Worm (Caenorhabditis elegans) whole organism, L3 larva: ENCODE results near the gene R186.8.

Source experiments
- ZK546.5 ChIP-seq: sonication (generic microtip); optimal IDR thresholded peaks from 2 replicates; lab custom pipeline; 2017; ENCODE audit warnings: missing biosample characterization, missing genetic modification characterization
- aly-2 ChIP-seq: fragments of 150-350 bp; optimal IDR thresholded peaks from 2 replicates; lab custom pipeline; 2014; ENCODE audit warnings: missing biosample characterization, missing genetic modification characterization
- ceh-9 ChIP-seq: sonication (generic microtip); optimal IDR thresholded peaks from 2 replicates; lab custom pipeline; 2018; ENCODE audit warnings: missing biosample characterization, missing genetic modification characterization
- egl-27 ChIP-seq: sonication (generic microtip); optimal IDR thresholded peaks from 4 replicates; lab custom pipeline; 2017; ENCODE audit warnings: missing biosample characterization, missing genetic modification reagents, missing genetic modification characterization
- mdl-1 ChIP-seq: fragments of 150-350 bp; optimal IDR thresholded peaks from 2 replicates; lab custom pipeline; 2014; ENCODE audit warnings: missing biosample characterization, missing genetic modification characterization
- nfya-1 ChIP-seq: sonication (generic microtip); optimal IDR thresholded peaks from 2 replicates; lab custom pipeline; 2017; ENCODE audit warnings: missing genetic modification characterization, mild to moderate bottlenecking, missing compliant biosample characterization, antibody characterized with exemption, moderate library complexity; ENCODE audit not compliant: insufficient read depth
- nhr-237 ChIP-seq: fragments of 150-350 bp; optimal IDR thresholded peaks from 2 replicates; lab custom pipeline; 2014; ENCODE audit warnings: missing biosample characterization, missing genetic modification characterization
- nhr-28 ChIP-seq: fragments of 150-350 bp; optimal IDR thresholded peaks from 2 replicates; lab custom pipeline; 2014; ENCODE audit warnings: missing biosample characterization, missing genetic modification characterization
- nhr-67 ChIP-seq: fragments of 150-350 bp; optimal IDR thresholded peaks from 2 replicates; lab custom pipeline; 2014; ENCODE audit warnings: missing biosample characterization, missing genetic modification characterization
- nhr-77 ChIP-seq: fragments of 150-350 bp; optimal IDR thresholded peaks from 2 replicates; lab custom pipeline; 2014; ENCODE audit warnings: missing biosample characterization, missing genetic modification characterization
- zag-1 ChIP-seq: fragments of 150-350 bp; optimal IDR thresholded peaks from 2 replicates; lab custom pipeline; 2014; ENCODE audit warnings: missing biosample characterization, missing genetic modification characterization
- ztf-4 ChIP-seq: fragments of 150-350 bp; optimal IDR thresholded peaks from 2 replicates; lab custom pipeline; 2014; ENCODE audit warnings: missing biosample characterization, missing genetic modification characterization

DNA sequence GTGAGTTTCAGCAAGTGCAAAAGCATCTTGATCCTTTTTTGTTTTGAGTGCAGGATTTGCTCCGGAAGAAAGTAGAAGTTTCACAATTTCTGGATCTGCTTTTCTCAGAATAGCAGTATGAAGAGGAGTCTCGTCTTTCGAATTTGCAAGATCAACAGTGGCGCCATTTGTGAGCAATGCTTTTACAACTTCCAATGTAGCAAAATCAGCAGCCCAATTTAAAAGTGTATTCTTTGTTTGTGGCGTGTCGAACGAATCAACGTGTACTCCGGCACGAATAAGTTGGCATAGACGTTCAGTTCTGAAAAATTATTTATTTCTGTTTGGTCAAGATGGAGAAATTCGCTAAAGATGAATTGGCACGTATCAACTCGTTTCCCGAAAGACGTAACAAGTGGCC lies 18.2 kb downstream of the R186.8 start, which contains the start of gene T16G1.13:
- no peak for TF ChIP-seq zag-1 (tag; lab: Kevin White, UChicago)
- TF ChIP-seq nfya-1: no peak
- no peak for TF ChIP-seq nhr-77 (tag; lab: Kevin White, UChicago)
- no peak for TF ChIP-seq egl-27 (tag; lab: Kevin White, UChicago)
- no peak for TF ChIP-seq nhr-237 (tag; lab: Kevin White, UChicago)
- TF ChIP-seq mdl-1 (tag; lab: Kevin White, UChicago): no peak
- TF ChIP-seq nhr-28 (tag; lab: Kevin White, UChicago): no peak
- TF ChIP-seq aly-2 (tag; lab: Kevin White, UChicago): no peak
- TF ChIP-seq ceh-9 (tag; lab: Kevin White, UChicago): no peak
- no peak for TF ChIP-seq nhr-67
- no peak for TF ChIP-seq ZK546.5 (tag; lab: Kevin White, UChicago)
- no peak for TF ChIP-seq ztf-4 (tag; lab: Kevin White, UChicago)
